Fruit fly (Drosophila melanogaster) whole organism, embryonic: Measurements from ENCODE around the gene Cyp4d14.

Source experiments
- Abd-B ChIP-seq: fragments of 200-800 bp; sonication (Bioruptor generic); optimal IDR thresholded peaks from 2 replicates; lab custom pipeline; 2018; ENCODE audit warnings: missing biosample characterization, mild to moderate bottlenecking, missing genetic modification characterization, moderate library complexity
- Adf1 ChIP-seq: fragments of 200-800 bp; sonication (Bioruptor generic); IDR thresholded peaks from 2 replicates; pipeline ENCODE4 v1.3.6; 2022; ENCODE audit warnings: missing biosample characterization, missing genetic modification characterization
- Atf6 ChIP-seq: fragments of 200-800 bp; sonication (Bioruptor generic); IDR thresholded peaks from 2 replicates; pipeline ENCODE4 v1.3.6; 2022; ENCODE audit warnings: missing biosample characterization, missing genetic modification characterization
- Bgb ChIP-seq: fragments of 200-800 bp; sonication (Bioruptor generic); IDR thresholded peaks from 2 replicates; pipeline ENCODE4 v1.3.6; 2022; ENCODE audit warnings: missing biosample characterization, missing genetic modification characterization; ENCODE audit not compliant: partially characterized antibody
- Bteb2 ChIP-seq: fragments of 200-800 bp; sonication (Bioruptor generic); optimal IDR thresholded peaks from 2 replicates; lab custom pipeline; 2016; ENCODE audit warnings: missing biosample characterization, missing genetic modification characterization
- CG10147 ChIP-seq: fragments of 200-800 bp; sonication (Bioruptor generic); optimal IDR thresholded peaks from 2 replicates; lab custom pipeline; 2019; ENCODE audit warnings: missing biosample characterization, mild to moderate bottlenecking, missing genetic modification characterization, moderate library complexity
- CG1233 ChIP-seq: fragments of 200-800 bp; sonication (Bioruptor generic); optimal IDR thresholded peaks from 4 replicates; lab custom pipeline; 2018; ENCODE audit warnings: missing biosample characterization, mild to moderate bottlenecking, missing genetic modification characterization
- CG14441 ChIP-seq: fragments of 200-800 bp; sonication (Bioruptor generic); IDR thresholded peaks from 2 replicates; pipeline ENCODE4 v1.3.6; 2022; ENCODE audit warnings: missing biosample characterization, missing genetic modification characterization
- CG17385 ChIP-seq: fragments of 200-800 bp; sonication (Bioruptor generic); optimal IDR thresholded peaks from 3 replicates; lab custom pipeline; 2018; ENCODE audit warnings: missing biosample characterization, mild to moderate bottlenecking, missing genetic modification characterization
- CG2875 ChIP-seq: fragments of 200-800 bp; sonication (Bioruptor generic); optimal IDR thresholded peaks from 2 replicates; lab custom pipeline; 2017; ENCODE audit warnings: missing biosample characterization, mild to moderate bottlenecking, missing genetic modification characterization, missing genetic modification reagents
- CG31365 ChIP-seq: fragments of 200-800 bp; sonication (Bioruptor generic); optimal IDR thresholded peaks from 2 replicates; lab custom pipeline; 2018; ENCODE audit warnings: missing biosample characterization, mild to moderate bottlenecking, missing genetic modification characterization
- CG34376 ChIP-seq: fragments of 200-800 bp; sonication (Bioruptor generic); optimal IDR thresholded peaks from 2 replicates; lab custom pipeline; 2018; ENCODE audit warnings: missing biosample characterization, mild to moderate bottlenecking, missing genetic modification characterization
- CG7372 ChIP-seq: fragments of 200-800 bp; sonication (Bioruptor generic); IDR thresholded peaks from 2 replicates; pipeline ENCODE4 v1.3.6; 2022; ENCODE audit warnings: missing biosample characterization, missing genetic modification characterization
- CG7928 ChIP-seq: fragments of 200-800 bp; sonication (Bioruptor generic); optimal IDR thresholded peaks from 2 replicates; lab custom pipeline; 2017; ENCODE audit warnings: missing biosample characterization, mild to moderate bottlenecking, missing genetic modification characterization
- CG8281 ChIP-seq: fragments of 200-800 bp; sonication (Bioruptor generic); optimal IDR thresholded peaks from 2 replicates; lab custom pipeline; 2018; ENCODE audit warnings: missing biosample characterization, mild to moderate bottlenecking, missing genetic modification characterization, moderate library complexity
- CG8478 ChIP-seq: fragments of >200 bp; optimal IDR thresholded peaks from 2 replicates; lab custom pipeline; 2018
- CG9215 ChIP-seq: fragments of 200-800 bp; sonication (Bioruptor generic); IDR thresholded peaks from 2 replicates; pipeline ENCODE4 v1.3.6; 2022; ENCODE audit warnings: missing biosample characterization, missing genetic modification characterization
- Chrac-16 ChIP-seq: fragments of 200-800 bp; sonication (Bioruptor generic); optimal IDR thresholded peaks from 3 replicates; lab custom pipeline; 2016; ENCODE audit warnings: missing biosample characterization, missing genetic modification characterization
- Dbx ChIP-seq: fragments of 200-800 bp; sonication (Bioruptor generic); IDR thresholded peaks from 3 replicates; pipeline ENCODE4 v1.3.6; 2022; ENCODE audit warnings: missing biosample characterization, missing genetic modification characterization
- Deaf1 ChIP-seq: fragments of 200-800 bp; optimal IDR thresholded peaks from 3 replicates; lab custom pipeline; 2019; ENCODE audit warnings: missing biosample characterization, mild to moderate bottlenecking, missing genetic modification characterization, moderate library complexity
- Mrtf ChIP-seq: fragments of 200-800 bp; sonication (Bioruptor generic); IDR thresholded peaks from 3 replicates; pipeline ENCODE4 v1.3.6; 2022; ENCODE audit warnings: missing biosample characterization, missing genetic modification characterization
- NC2α ChIP-seq: fragments of 200-800 bp; sonication (Bioruptor generic); optimal IDR thresholded peaks from 2 replicates; lab custom pipeline; 2016; ENCODE audit warnings: missing biosample characterization, missing genetic modification characterization
- Neu2 ChIP-seq: fragments of 200-800 bp; sonication (Bioruptor generic); optimal IDR thresholded peaks from 3 replicates; lab custom pipeline; 2016; ENCODE audit warnings: missing biosample characterization, missing genetic modification characterization, borderline replicate concordance
- Nf-YB ChIP-seq: fragments of 200-800 bp; sonication (Bioruptor generic); optimal IDR thresholded peaks from 3 replicates; lab custom pipeline; 2019; ENCODE audit warnings: missing biosample characterization, mild to moderate bottlenecking, missing genetic modification characterization, moderate library complexity
- Nf-YC ChIP-seq: fragments of 200-800 bp; optimal IDR thresholded peaks from 3 replicates; lab custom pipeline; 2019; ENCODE audit warnings: missing biosample characterization, mild to moderate bottlenecking, missing genetic modification characterization, moderate library complexity
- Opbp ChIP-seq: fragments of 200-800 bp; sonication (Bioruptor generic); IDR thresholded peaks from 3 replicates; pipeline ENCODE4 v1.3.6; 2022; ENCODE audit warnings: missing biosample characterization, missing genetic modification characterization; ENCODE audit not compliant: partially characterized antibody
- abd-A ChIP-seq: fragments of 200-800 bp; sonication (Bioruptor generic); optimal IDR thresholded peaks from 3 replicates; lab custom pipeline; 2019; ENCODE audit warnings: missing biosample characterization, mild to moderate bottlenecking, missing genetic modification characterization, moderate library complexity
- ash1 ChIP-seq: fragments of 200-800 bp; sonication (Bioruptor generic); optimal IDR thresholded peaks from 2 replicates; lab custom pipeline; 2018; ENCODE audit warnings: missing biosample characterization, mild to moderate bottlenecking, missing genetic modification characterization
- ato ChIP-seq: fragments of 200-800 bp; sonication (Bioruptor generic); IDR thresholded peaks from 2 replicates; pipeline ENCODE4 v1.3.6; 2022; ENCODE audit warnings: missing biosample characterization, missing genetic modification characterization; ENCODE audit not compliant: partially characterized antibody
- dimm ChIP-seq: fragments of 200-800 bp; sonication (Bioruptor generic); IDR thresholded peaks from 2 replicates; pipeline ENCODE4 v1.3.6; 2022; ENCODE audit warnings: missing biosample characterization, missing genetic modification characterization
- dmrt99B ChIP-seq: fragments of 200-800 bp; sonication (Bioruptor generic); optimal IDR thresholded peaks from 2 replicates; lab custom pipeline; 2018; ENCODE audit warnings: missing biosample characterization, mild to moderate bottlenecking, missing genetic modification characterization, moderate library complexity
- eve ChIP-seq, 2 experiments: fragments of >200 bp; optimal IDR thresholded peaks; 2 replicates each; lab custom pipeline; 2017; ENCODE audit warnings: missing biosample characterization in 2 of 2, missing genetic modification characterization in 2 of 2
- gsb-n ChIP-seq: fragments of 200-800 bp; sonication (Bioruptor generic); optimal IDR thresholded peaks from 3 replicates; lab custom pipeline; 2018; ENCODE audit warnings: missing biosample characterization, mild to moderate bottlenecking, missing genetic modification characterization
- hb ChIP-seq: fragments of 200-800 bp; sonication (Bioruptor generic); IDR thresholded peaks from 3 replicates; pipeline ENCODE4 v1.3.6; 2022; ENCODE audit warnings: missing biosample characterization, missing genetic modification characterization; ENCODE audit not compliant: partially characterized antibody
- jing ChIP-seq: fragments of 200-800 bp; sonication (Bioruptor generic); optimal IDR thresholded peaks from 2 replicates; lab custom pipeline; 2018; ENCODE audit warnings: missing biosample characterization, mild to moderate bottlenecking, missing genetic modification characterization
- lilli ChIP-seq: fragments of 200-800 bp; sonication (Bioruptor generic); optimal IDR thresholded peaks from 3 replicates; lab custom pipeline; 2016; ENCODE audit warnings: missing biosample characterization, missing genetic modification characterization
- lov ChIP-seq, 2 experiments: fragments of 200-800 bp in 1 of 2; fragments of >200 bp in 1 of 2; sonication (Bioruptor generic) in 1 of 2; IDR thresholded peaks in 1 of 2; optimal IDR thresholded peaks in 1 of 2; 2 replicates in 1 of 2; 3 replicates in 1 of 2; pipeline versions ENCODE4 v1.3.6 to Lab custom; 2017 to 2022; ENCODE audit warnings: missing biosample characterization in 1 of 2, missing genetic modification characterization in 1 of 2
- pan ChIP-seq, 4 experiments: fragments of >200 bp in 3 of 4; fragments of 200-800 bp in 1 of 4; sonication (Bioruptor generic) in 1 of 4; optimal IDR thresholded peaks in 3 of 4; IDR thresholded peaks in 1 of 4; 2 replicates each; pipeline versions ENCODE4 v1.3.6 to Lab custom; 2017 to 2022; ENCODE audit warnings: missing biosample characterization in 2 of 4, missing genetic modification characterization in 2 of 4, mixed read lengths in 1 of 4
- pb ChIP-seq: fragments of 200-800 bp; sonication (Bioruptor generic); optimal IDR thresholded peaks from 3 replicates; lab custom pipeline; 2016; ENCODE audit warnings: missing biosample characterization, missing genetic modification characterization
- row ChIP-seq: fragments of 200-800 bp; sonication (Bioruptor generic); IDR thresholded peaks from 3 replicates; pipeline ENCODE4 v1.3.6; 2022; ENCODE audit warnings: missing biosample characterization, missing genetic modification characterization
- sd ChIP-seq: fragments of 200-800 bp; sonication (Bioruptor generic); optimal IDR thresholded peaks from 3 replicates; lab custom pipeline; 2018; ENCODE audit warnings: missing biosample characterization, mild to moderate bottlenecking, missing genetic modification characterization, moderate library complexity
- seq ChIP-seq: fragments of 200-800 bp; sonication (Bioruptor generic); IDR thresholded peaks from 2 replicates; pipeline ENCODE4 v1.3.6; 2022; ENCODE audit warnings: missing biosample characterization, missing genetic modification characterization
- slbo ChIP-seq: fragments of 200-800 bp; sonication (Bioruptor generic); IDR thresholded peaks from 2 replicates; pipeline ENCODE4 v1.3.6; 2022; ENCODE audit warnings: missing biosample characterization, missing genetic modification characterization
- slou ChIP-seq: fragments of 200-800 bp; sonication (Bioruptor generic); optimal IDR thresholded peaks from 3 replicates; lab custom pipeline; 2016; ENCODE audit warnings: missing biosample characterization, missing genetic modification characterization
- sob ChIP-seq: fragments of 200-800 bp; sonication (Bioruptor generic); IDR thresholded peaks from 2 replicates; pipeline ENCODE4 v1.3.6; 2022; ENCODE audit warnings: missing biosample characterization, missing genetic modification characterization
- stc ChIP-seq: fragments of 200-800 bp; sonication (Bioruptor generic); IDR thresholded peaks from 2 replicates; pipeline ENCODE4 v1.3.6; 2022; ENCODE audit warnings: missing biosample characterization, missing genetic modification characterization
- stwl ChIP-seq: fragments of 200-800 bp; sonication (Bioruptor generic); optimal IDR thresholded peaks from 3 replicates; lab custom pipeline; 2018; ENCODE audit warnings: missing biosample characterization, mild to moderate bottlenecking, missing genetic modification characterization, moderate library complexity
- tap ChIP-seq: fragments of 200-800 bp; optimal IDR thresholded peaks from 3 replicates; lab custom pipeline; 2019; ENCODE audit warnings: missing biosample characterization, mild to moderate bottlenecking, missing genetic modification characterization, moderate library complexity
- zen2 ChIP-seq: fragments of 200-800 bp; sonication (Bioruptor generic); IDR thresholded peaks from 3 replicates; pipeline ENCODE4 v1.3.6; 2022; ENCODE audit warnings: missing biosample characterization, missing genetic modification characterization; ENCODE audit not compliant: partially characterized antibody

The Cyp4d14 gene

dm6 chrX:2134226-2134880 lies 40.8 kb downstream of the Cyp4d14 start (continued):
- TF ChIP-seq lilli (peak; percentile 61), CG9215 (GFP tag; lab: Robert Waterston, UW) (no peak; the same call in 1 of the 2 replicates), ato (GFP tag; lab: Robert Waterston, UW) (no peak), stwl (no peak), CG7928 (GFP tag; lab: Kevin White, UChicago) (no peak), Mrtf (GFP tag; lab: Robert Waterston, UW) (0 out of 3 replicates have a peak, but pooled peaks have one; percentile 48), dmrt99B (tag; lab: Kevin White, UChicago) (peak; percentile 84), CG8478 (lab: Kevin White, UChicago) (no peak), tap (tag; lab: Kevin White, UChicago) (peak; percentile 83), zen2 (GFP tag; lab: Robert Waterston, UW) (no peak), CG14441 (GFP tag; lab: Robert Waterston, UW) (peak; percentile 51; the same call in 1 of the 2 replicates), CG17385 (GFP tag; lab: Kevin White, UChicago) (peak; percentile 61), slbo (GFP tag; lab: Robert Waterston, UW) (peak; percentile 58), CG7372 (GFP tag; lab: Robert Waterston, UW) (no peak), CG31365 (tag; lab: Kevin White, UChicago) (peak; percentile 23), CG34376 (GFP tag; lab: Kevin White, UChicago) (no peak), Dbx (no peak), pb (GFP tag; lab: Kevin White, UChicago) (no peak), Atf6 (GFP tag; lab: Robert Waterston, UW) (no peak), sob (GFP tag; lab: Robert Waterston, UW) (0 out of 2 replicates have a peak, but pooled peaks have one; percentile 24), Neu2 (GFP tag; lab: Kevin White, UChicago) (peak; percentile 34), CG2875 (GFP tag; lab: Kevin White, UChicago) (peak; percentile 55), Chrac-16 (GFP tag; lab: Kevin White, UChicago) (peak; percentile 57), CG8281 (peak; percentile 6), Bgb (GFP tag; lab: Robert Waterston, UW) (no peak), pan (optimal IDR thresholded peaks at IDR 0.05; lab: Kevin White, UChicago) (no peak), pan (GFP tag; optimal IDR thresholded peaks at IDR 0.05 in 1 of 2, IDR thresholded peaks at IDR 0.05 in 1 of 2) (peak in 1 of 2 experiments; percentile 72), Nf-YB (peak; percentile 45), Opbp (GFP tag; lab: Robert Waterston, UW) (no peak), jing (peak; percentile 62), slou (GFP tag; lab: Kevin White, UChicago) (peak; percentile 31), lov (optimal IDR thresholded peaks at IDR 0.05; lab: Kevin White, UChicago) (no peak), lov (GFP tag; IDR thresholded peaks at IDR 0.05; lab: Robert Waterston, UW) (no peak), dimm (GFP tag; lab: Robert Waterston, UW) (0 out of 2 replicates have a peak, but pooled peaks have one; percentile 6), eve (GFP tag; optimal IDR thresholded peaks at IDR 0.05; lab: Kevin White, UChicago) (no peak), CG1233 (GFP tag; lab: Kevin White, UChicago) (peak; percentile 46), hb (GFP tag; lab: Robert Waterston, UW) (no peak), Bteb2 (peak; percentile 36), Abd-B (peak; percentile 45)

dm6 chrX:2125527-2126088 lies 49.5 kb downstream of the Cyp4d14 start:
- peak; percentile 94 for TF ChIP-seq Adf1 (GFP tag; lab: Robert Waterston, UW)
- TF ChIP-seq Deaf1 = peak; percentile 73
- TF ChIP-seq sd (tag; lab: Kevin White, UChicago) = peak; percentile 15
- TF ChIP-seq stc (GFP tag; lab: Robert Waterston, UW) = no peak
- TF ChIP-seq abd-A (tag; lab: Kevin White, UChicago) = peak; percentile 85
- TF ChIP-seq seq (GFP tag; lab: Robert Waterston, UW) = peak; percentile 87
- TF ChIP-seq NC2α (GFP tag; lab: Kevin White, UChicago) = no peak
- peak; percentile 26; the same call in 1 of the 3 replicates for TF ChIP-seq row (GFP tag; lab: Robert Waterston, UW)
- TF ChIP-seq ash1 = peak; percentile 95
- no peak for TF ChIP-seq CG10147 (GFP tag; lab: Kevin White, UChicago)
- TF ChIP-seq gsb-n (tag; lab: Kevin White, UChicago) = peak; percentile 37
- peak; percentile 99 for TF ChIP-seq Nf-YC (tag; lab: Kevin White, UChicago)
